Worm (Caenorhabditis elegans) whole organism, mixed stage, embryonic: ENCODE data around the gene mtp-18.

Experiments used
- M03D4.4 ChIP-seq: sonication (generic microtip); optimal IDR thresholded peaks from 2 replicates; lab custom pipeline; 2017; ENCODE audit warnings: mild to moderate bottlenecking, missing genetic modification characterization, missing compliant biosample characterization
- bed-3 ChIP-seq: fragments of 200-800 bp; sonication (Bioruptor generic); optimal IDR thresholded peaks from 3 replicates; lab custom pipeline; 2018; ENCODE audit warnings: mild to moderate bottlenecking, missing genetic modification characterization, moderate library complexity, missing compliant biosample characterization
- ceh-39 ChIP-seq: fragments of 150-350 bp; optimal IDR thresholded peaks from 2 replicates; lab custom pipeline; 2014; ENCODE audit warnings: missing biosample characterization, missing genetic modification characterization
- ceh-83 ChIP-seq: fragments of 200-800 bp; sonication (Bioruptor generic); optimal IDR thresholded peaks from 2 replicates; lab custom pipeline; 2018; ENCODE audit warnings: mild to moderate bottlenecking, missing genetic modification characterization, missing compliant biosample characterization
- ces-1 ChIP-seq: fragments of 150-350 bp; optimal IDR thresholded peaks from 2 replicates; lab custom pipeline; 2014; ENCODE audit warnings: missing biosample characterization, missing genetic modification reagents, missing genetic modification characterization
- drap-1 ChIP-seq: fragments of 200-800 bp; sonication (Bioruptor generic); optimal IDR thresholded peaks from 3 replicates; lab custom pipeline; 2018; ENCODE audit warnings: mild to moderate bottlenecking, missing genetic modification characterization, missing compliant biosample characterization
- elt-1 ChIP-seq: sonication (generic microtip); optimal IDR thresholded peaks from 2 replicates; lab custom pipeline; 2017; ENCODE audit warnings: missing genetic modification characterization, mild to moderate bottlenecking, missing compliant biosample characterization, antibody characterized with exemption, moderate library complexity, borderline replicate concordance; ENCODE audit not compliant: insufficient read depth
- elt-3 ChIP-seq: fragments of 150-350 bp; optimal IDR thresholded peaks from 2 replicates; lab custom pipeline; 2014; ENCODE audit warnings: missing biosample characterization, missing genetic modification characterization
- ham-2 ChIP-seq: fragments of 200-800 bp; sonication (Bioruptor generic); optimal IDR thresholded peaks from 2 replicates; lab custom pipeline; 2018; ENCODE audit warnings: mild to moderate bottlenecking, missing genetic modification characterization, missing compliant biosample characterization
- hlh-1 ChIP-seq: fragments of 150-350 bp; optimal IDR thresholded peaks from 2 replicates; lab custom pipeline; 2014; ENCODE audit warnings: missing biosample characterization, missing genetic modification reagents, missing genetic modification characterization
- lin-13 ChIP-seq: fragments of 150-350 bp; optimal IDR thresholded peaks from 2 replicates; lab custom pipeline; 2014; ENCODE audit warnings: missing biosample characterization, missing genetic modification characterization
- mls-2 ChIP-seq: sonication (generic microtip); optimal IDR thresholded peaks from 2 replicates; lab custom pipeline; 2016; ENCODE audit warnings: mild to moderate bottlenecking, missing genetic modification characterization, moderate library complexity, missing compliant biosample characterization
- nhr-12 ChIP-seq: fragments of 150-350 bp; optimal IDR thresholded peaks from 2 replicates; lab custom pipeline; 2014; ENCODE audit warnings: missing biosample characterization, missing genetic modification characterization
- nhr-237 ChIP-seq: fragments of 150-350 bp; optimal IDR thresholded peaks from 2 replicates; lab custom pipeline; 2014; ENCODE audit warnings: missing biosample characterization, missing genetic modification characterization
- nhr-28 ChIP-seq: fragments of 150-350 bp; optimal IDR thresholded peaks from 2 replicates; lab custom pipeline; 2014; ENCODE audit warnings: missing biosample characterization, missing genetic modification characterization
- nhr-76 ChIP-seq: sonication (generic microtip); optimal IDR thresholded peaks from 2 replicates; lab custom pipeline; 2017; ENCODE audit warnings: missing biosample characterization, missing genetic modification characterization
- pha-4 ChIP-seq: fragments of 150-350 bp; optimal IDR thresholded peaks from 2 replicates; lab custom pipeline; 2018; ENCODE audit warnings: missing biosample characterization, missing genetic modification reagents, missing genetic modification characterization
- snpc-4 ChIP-seq: fragments of 150-350 bp; optimal IDR thresholded peaks from 2 replicates; lab custom pipeline; 2014; ENCODE audit warnings: missing biosample characterization, missing genetic modification characterization
- sptf-1 ChIP-seq: sonication (generic microtip); optimal IDR thresholded peaks from 2 replicates; lab custom pipeline; 2017; ENCODE audit warnings: mild to moderate bottlenecking, missing genetic modification characterization, moderate library complexity, missing compliant biosample characterization
- unc-120 ChIP-seq: sonication (generic microtip); optimal IDR thresholded peaks from 2 replicates; lab custom pipeline; 2017; ENCODE audit warnings: missing genetic modification characterization, missing compliant biosample characterization; ENCODE audit not compliant: poor library complexity, severe bottlenecking
- unc-39 ChIP-seq: fragments of 150-350 bp; optimal IDR thresholded peaks from 2 replicates; lab custom pipeline; 2014; ENCODE audit warnings: missing biosample characterization, missing genetic modification characterization
- unc-62 ChIP-seq: fragments of 150-350 bp; optimal IDR thresholded peaks from 2 replicates; lab custom pipeline; 2014; ENCODE audit warnings: missing biosample characterization, missing genetic modification reagents, missing genetic modification characterization

The mtp-18 gene

ce11 chrX:6159562-6159961 is 46.6 kb downstream of the mtp-18 start:
- TF ChIP-seq hlh-1 (no peak), elt-1 (tag; lab: Kevin White, UChicago) (no peak), sptf-1 (tag; lab: Kevin White, UChicago) (no peak), mls-2 (tag; lab: Kevin White, UChicago) (no peak), lin-13 (tag; lab: Kevin White, UChicago) (no peak), bed-3 (GFP tag; lab: Kevin White, UChicago) (no peak), snpc-4 (tag; lab: Kevin White, UChicago) (no peak), ham-2 (GFP tag; lab: Kevin White, UChicago) (no peak), unc-120 (tag; lab: Kevin White, UChicago) (no peak), nhr-12 (tag; lab: Kevin White, UChicago) (no peak), ceh-83 (GFP tag; lab: Kevin White, UChicago) (no peak), nhr-28 (tag; lab: Kevin White, UChicago) (no peak), drap-1 (no peak), elt-3 (tag; lab: Kevin White, UChicago) (no peak), pha-4 (tag; lab: Kevin White, UChicago) (no peak), nhr-237 (tag; lab: Kevin White, UChicago) (no peak)

ce11 chrX:6157411-6157916 is 48.7 kb downstream of the mtp-18 start:
- TF ChIP-seq M03D4.4 (tag; lab: Kevin White, UChicago) (no peak), drap-1 (no peak), elt-1 (tag; lab: Kevin White, UChicago) (no peak), mls-2 (tag; lab: Kevin White, UChicago) (no peak), unc-120 (tag; lab: Kevin White, UChicago) (no peak), bed-3 (GFP tag; lab: Kevin White, UChicago) (no peak), unc-39 (tag; lab: Kevin White, UChicago) (no peak), nhr-12 (tag; lab: Kevin White, UChicago) (no peak), nhr-237 (tag; lab: Kevin White, UChicago) (no peak), nhr-76 (tag; lab: Kevin White, UChicago) (no peak), unc-62 (GFP tag; lab: Kevin White, UChicago) (no peak), ceh-39 (no peak)

ce11 chrX:6155436-6155835 is 50.8 kb downstream of the mtp-18 start:
- TF ChIP-seq ces-1 (GFP tag; lab: Kevin White, UChicago) (peak; percentile 85), pha-4 (tag; lab: Kevin White, UChicago) (no peak)
